Fruit fly (Drosophila melanogaster) Kc167 (cell line): Measurements from ENCODE around the gene Herp.

Experiments used
- Myc ChIP-seq: fragments of >200 bp; optimal IDR thresholded peaks from 2 replicates; lab custom pipeline; 2017; ENCODE audit warnings: missing external identifiers
- Sin3A ChIP-seq: fragments of >200 bp; optimal IDR thresholded peaks from 2 replicates; lab custom pipeline; 2018; ENCODE audit warnings: missing external identifiers
- h ChIP-seq: fragments of >200 bp; optimal IDR thresholded peaks from 3 replicates; lab custom pipeline; 2018; ENCODE audit warnings: missing external identifiers
- insv ChIP-seq: fragments of >200 bp; optimal IDR thresholded peaks from 3 replicates; lab custom pipeline; 2018; ENCODE audit warnings: missing external identifiers
- psq ChIP-seq: fragments of >200 bp; optimal IDR thresholded peaks from 2 replicates; lab custom pipeline; 2017; ENCODE audit warnings: missing external identifiers
- ttk ChIP-seq: sonication (Bioruptor generic); optimal IDR thresholded peaks from 2 replicates; lab custom pipeline; 2017; ENCODE audit warnings: missing external identifiers

DNA sequence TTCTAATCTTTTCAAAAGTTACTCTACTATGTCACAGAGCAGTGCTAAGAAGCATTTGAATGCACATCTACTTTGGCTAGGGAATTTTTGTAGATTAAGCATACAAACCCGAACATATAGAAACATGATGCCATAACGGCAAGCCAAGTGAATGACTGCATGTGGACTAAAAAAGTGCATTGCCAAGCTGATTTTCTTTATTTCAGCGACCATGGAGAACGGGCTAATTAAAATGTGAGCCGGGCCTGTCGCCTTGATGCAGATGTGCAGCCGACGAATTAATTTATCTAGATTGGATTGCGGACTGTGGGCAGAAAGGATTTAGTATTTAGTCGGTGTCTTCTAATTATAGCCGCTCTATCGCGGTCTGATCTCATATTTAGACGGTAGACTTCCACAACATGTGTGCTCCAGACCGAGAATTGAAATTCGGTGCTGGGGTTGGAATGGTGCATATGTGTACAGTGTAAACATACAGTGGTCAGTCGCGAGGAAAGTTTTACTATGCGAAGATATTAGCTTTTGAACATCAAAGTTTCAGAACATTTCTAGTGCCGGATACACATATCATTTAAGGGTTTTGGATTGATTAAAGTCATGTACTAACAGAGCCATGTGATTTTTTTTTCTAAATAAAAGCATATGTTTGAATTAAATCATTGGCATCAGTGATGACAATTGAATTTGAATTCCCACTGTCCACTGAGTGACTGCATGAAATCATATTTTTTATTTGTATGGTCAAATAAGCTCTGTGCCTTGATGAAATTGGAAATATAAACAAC is 12.9 kb upstream of the Herp start:
- TF ChIP-seq Myc (lab: Kevin White, UChicago) (no peak), psq (lab: Kevin White, UChicago) (no peak), h (lab: Kevin White, UChicago) (no peak), insv (lab: Kevin White, UChicago) (no peak), Sin3A (lab: Kevin White, UChicago) (no peak), ttk (lab: Kevin White, UChicago) (no peak)
